Worm (Caenorhabditis elegans): ENCODE measurements around the gene srd-16.

- no peak for TF ChIP-seq dao-5 (tag; optimal IDR thresholded peaks at IDR 0.05)
- no peak for TF ChIP-seq W03F9.2 (tag; optimal IDR thresholded peaks at IDR 0.05)
- TF ChIP-seq him-1 (tag; optimal IDR thresholded peaks at IDR 0.05): no peak
Observed at ce11 chrV:5852084-5852483, 47.8 kb downstream of the srd-16 start.
